Fruit fly (Drosophila melanogaster) whole organism, pupa: ENCODE measurements around the gene CG17778.

Experiments used
- CG10348 ChIP-seq: fragments of 200-800 bp; sonication (Bioruptor generic); IDR thresholded peaks from 2 replicates; pipeline ENCODE4 v1.3.6; 2022; ENCODE audit warnings: missing biosample characterization, missing genetic modification characterization
- CG14655 ChIP-seq: fragments of 200-800 bp; sonication (Bioruptor generic); optimal IDR thresholded peaks from 3 replicates; lab custom pipeline; 2017; ENCODE audit warnings: mild to moderate bottlenecking, missing biosample characterization, missing genetic modification reagents, missing genetic modification characterization
- CG15710 ChIP-seq: fragments of 200-800 bp; sonication (Bioruptor generic); optimal IDR thresholded peaks from 2 replicates; lab custom pipeline; 2018; ENCODE audit warnings: missing biosample characterization, mild to moderate bottlenecking, missing genetic modification characterization, moderate library complexity
- CG17806 ChIP-seq: fragments of 200-800 bp; sonication (Bioruptor generic); optimal IDR thresholded peaks from 2 replicates; lab custom pipeline; 2018; ENCODE audit warnings: missing biosample characterization, mild to moderate bottlenecking, missing genetic modification characterization, moderate library complexity
- CG8301 ChIP-seq: fragments of 200-800 bp; sonication (Bioruptor generic); optimal IDR thresholded peaks from 2 replicates; lab custom pipeline; 2018; ENCODE audit warnings: missing biosample characterization, mild to moderate bottlenecking, missing genetic modification characterization
- EcR ChIP-seq: fragments of 200-800 bp; sonication (Bioruptor generic); optimal IDR thresholded peaks from 3 replicates; lab custom pipeline; 2019; ENCODE audit warnings: missing biosample characterization, missing genetic modification characterization, mild to moderate bottlenecking, moderate library complexity, missing genetic modification reagents
- Ets98B ChIP-seq: fragments of 200-800 bp; sonication (Bioruptor generic); IDR thresholded peaks from 2 replicates; pipeline ENCODE4 v1.3.6; 2022; ENCODE audit warnings: missing biosample characterization, missing genetic modification characterization
- Pif1A ChIP-seq: fragments of 200-800 bp; sonication (Bioruptor generic); optimal IDR thresholded peaks from 3 replicates; lab custom pipeline; 2016; ENCODE audit warnings: missing biosample characterization, missing genetic modification characterization
- Pif1B ChIP-seq: fragments of 200-800 bp; sonication (Bioruptor generic); optimal IDR thresholded peaks from 3 replicates; lab custom pipeline; 2016; ENCODE audit warnings: missing biosample characterization, missing genetic modification characterization
- rn ChIP-seq: fragments of 200-800 bp; sonication (Bioruptor generic); IDR thresholded peaks from 2 replicates; pipeline ENCODE4 v1.3.6; 2022; ENCODE audit warnings: missing biosample characterization, missing genetic modification characterization

DNA sequence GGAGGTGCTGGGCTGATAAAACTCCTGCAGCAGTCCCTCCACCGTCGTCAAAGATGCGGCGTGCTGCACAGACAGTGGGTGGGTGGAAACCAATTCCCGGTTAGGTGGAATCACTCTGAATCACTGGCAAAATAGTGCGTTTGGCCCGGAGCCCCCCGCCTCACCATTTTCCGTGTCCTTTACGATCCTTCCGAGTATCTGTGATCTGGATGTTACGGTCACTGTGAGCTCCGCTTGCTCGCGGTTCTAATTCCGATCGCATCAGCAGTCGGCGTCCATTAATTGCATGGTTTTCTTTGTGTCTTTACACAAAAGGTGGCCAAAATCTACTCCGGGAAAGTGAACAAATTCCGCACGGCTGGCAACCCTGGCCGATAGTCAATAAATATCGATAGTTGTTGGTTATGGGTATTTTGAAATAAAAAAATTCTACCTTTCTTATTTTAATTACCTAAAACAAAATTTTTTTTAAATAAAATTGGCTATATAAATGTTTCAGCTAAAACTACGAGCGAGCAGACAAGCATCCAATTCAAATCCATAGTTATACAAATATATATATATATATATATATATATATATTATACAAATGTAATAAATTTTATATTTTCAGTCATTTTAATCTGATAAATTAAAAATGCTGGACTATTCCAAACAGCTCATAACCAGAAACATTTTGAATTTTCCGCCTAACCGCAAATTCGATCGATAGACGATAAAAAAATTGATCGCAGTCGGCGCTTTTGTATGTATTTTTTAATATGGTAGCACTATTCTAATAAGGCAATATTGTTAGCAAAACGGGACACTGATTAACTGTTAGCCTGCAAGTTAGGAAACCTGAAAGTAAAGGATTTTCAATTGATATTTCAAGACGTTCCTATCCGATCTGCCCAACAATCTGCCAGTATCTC is 17.9 kb upstream of the CG17778 start, which contains the start of the genes ebo and CG13373:
- peak; percentile 31; the same call in 1 of the 2 replicates for TF ChIP-seq Ets98B (GFP tag; lab: Robert Waterston, UW)
- TF ChIP-seq Pif1B (GFP tag; lab: Kevin White, UChicago): no peak
- TF ChIP-seq rn (GFP tag; lab: Robert Waterston, UW): no peak
- TF ChIP-seq CG14655: no peak
- TF ChIP-seq CG10348 (GFP tag; lab: Robert Waterston, UW): no peak
- peak; percentile 20 for TF ChIP-seq CG17806 (tag; lab: Kevin White, UChicago)
- no peak for TF ChIP-seq EcR (GFP tag; lab: Kevin White, UChicago)
- TF ChIP-seq CG8301 (tag; lab: Kevin White, UChicago): no peak
- no peak for TF ChIP-seq Pif1A
- TF ChIP-seq CG15710 (tag; lab: Kevin White, UChicago): peak; percentile 2
